Worm (Caenorhabditis elegans): ENCODE data around the gene rad-54.L2.
A peak's percentile ranks its signal among the peaks of the same experiment; 100 is the strongest.

The rad-54.L2 gene

ce11 chrIV:8927093-8927492, 33.2 kb downstream of the rad-54.L2 start (continued):
- peak in 1 of 6 experiments; percentile 75 for TF ChIP-seq elt-3 (tag; optimal IDR thresholded peaks at IDR 0.05)
- TF ChIP-seq rnt-1 (tag; optimal IDR thresholded peaks at IDR 0.05), result peak; percentile 84
- no peak for TF ChIP-seq nhr-11 (tag; optimal IDR thresholded peaks at IDR 0.05)
- peak in 1 of 2 experiments; percentile 14 for TF ChIP-seq egl-27 (tag; optimal IDR thresholded peaks at IDR 0.05)
- no peak for TF ChIP-seq ceh-90 (tag; optimal IDR thresholded peaks at IDR 0.05)
- TF ChIP-seq mef-2 (tag; optimal IDR thresholded peaks at IDR 0.05), result no peak
- TF ChIP-seq xbp-1 (tag; optimal IDR thresholded peaks at IDR 0.05), result peak; percentile 79
- TF ChIP-seq lsy-2 (tag; optimal IDR thresholded peaks at IDR 0.05), result peak; percentile 58 to 72
- TF ChIP-seq ztf-11 (tag; optimal IDR thresholded peaks at IDR 0.05), result peak in 1 of 2 experiments; percentile 33
- TF ChIP-seq hlh-4 (tag; optimal IDR thresholded peaks at IDR 0.05), result no peak
- peak; percentile 64 for TF ChIP-seq ztf-4 (tag; optimal IDR thresholded peaks at IDR 0.05)
- no peak for TF ChIP-seq pag-3 (tag; optimal IDR thresholded peaks at IDR 0.05; ENCODE audit: borderline replicate concordance, insufficient read depth)
- peak; percentile 77 for TF ChIP-seq swsn-7 (tag; optimal IDR thresholded peaks at IDR 0.05)
- peak; percentile 76 for TF ChIP-seq C16A3.4 (tag; optimal IDR thresholded peaks at IDR 0.05)
- no peak for TF ChIP-seq Y116A8C.19 (tag; optimal IDR thresholded peaks at IDR 0.05; ENCODE audit: borderline replicate concordance)
- no peak for TF ChIP-seq ceh-63 (GFP tag; optimal IDR thresholded peaks at IDR 0.05)
- peak; percentile 60 for TF ChIP-seq ceh-8 (GFP tag; optimal IDR thresholded peaks at IDR 0.05)
- TF ChIP-seq sup-37 (GFP tag; optimal IDR thresholded peaks at IDR 0.05), result peak; percentile 49
- peak; percentile 56 for TF ChIP-seq irx-1 (tag; optimal IDR thresholded peaks at IDR 0.05)
- peak; percentile 82 for TF ChIP-seq snu-23 (GFP tag; optimal IDR thresholded peaks at IDR 0.05)
- peak; percentile 13 for TF ChIP-seq zip-4 (GFP tag; optimal IDR thresholded peaks at IDR 0.05)
- TF ChIP-seq dsc-1 (tag; optimal IDR thresholded peaks at IDR 0.05), result peak; percentile 80
- no peak for TF ChIP-seq pqm-1 (tag; optimal IDR thresholded peaks at IDR 0.05)
- TF ChIP-seq alr-1 (tag; optimal IDR thresholded peaks at IDR 0.05; ENCODE audit: borderline replicate concordance), result no peak
- TF ChIP-seq fos-1 (tag; optimal IDR thresholded peaks at IDR 0.05), result peak; percentile 64
- no peak for TF ChIP-seq lin-39 (tag; optimal IDR thresholded peaks at IDR 0.05)
- peak; percentile 29 for TF ChIP-seq C04F5.9 (tag; optimal IDR thresholded peaks at IDR 0.05)
- peak; percentile 55 to 62 (median 60) for TF ChIP-seq ceh-82 (tag; optimal IDR thresholded peaks at IDR 0.05)
- TF ChIP-seq sox-4 (tag; optimal IDR thresholded peaks at IDR 0.05), result no peak
- TF ChIP-seq lin-14 (GFP tag; optimal IDR thresholded peaks at IDR 0.05), result peak; percentile 72
- no peak for TF ChIP-seq egl-13 (tag; optimal IDR thresholded peaks at IDR 0.05)
- TF ChIP-seq zag-1 (tag; optimal IDR thresholded peaks at IDR 0.05), result no peak
- no peak for TF ChIP-seq nhr-84 (tag; optimal IDR thresholded peaks at IDR 0.05)

- no peak for TF ChIP-seq vab-15 (tag; optimal IDR thresholded peaks at IDR 0.05)
- TF ChIP-seq mep-1 (tag; optimal IDR thresholded peaks at IDR 0.05), result no peak
- TF ChIP-seq ets-5 (GFP tag; IDR thresholded peaks at IDR 0.05), result no peak
- TF ChIP-seq unc-30 (tag; optimal IDR thresholded peaks at IDR 0.05), result no peak
- TF ChIP-seq sptf-1 (tag; optimal IDR thresholded peaks at IDR 0.05), result no peak
- TF ChIP-seq sox-4 (tag; optimal IDR thresholded peaks at IDR 0.05), result no peak
- TF ChIP-seq pqm-1 (tag; optimal IDR thresholded peaks at IDR 0.05), result no peak
These were observed 36.1 kb downstream of the rad-54.L2 start, which contains the start of the genes D1046.18 and slc-25A26 for ce11 chrIV:8929942-8930492. Gene D1046.18, plus strand, starts transcription at chrIV:8930242. Gene slc-25A26, plus strand, starts transcription at chrIV:8930442.

- TF ChIP-seq egl-13 (tag; optimal IDR thresholded peaks at IDR 0.05), result no peak
These were observed 39.7 kb downstream of the rad-54.L2 start, which contains the start of gene D1046.4 for ce11 chrIV:8933575-8933974. Gene D1046.4, plus strand, starts transcription at chrIV:8933875.

Measured in whole organism, L1 larva.